Worm (Caenorhabditis elegans) whole organism, dauer: Measurements from ENCODE around the gene F15E6.3.

Source experiments
- unc-62 ChIP-seq: sonication (generic microtip); optimal IDR thresholded peaks from 2 replicates; lab custom pipeline; 2017; ENCODE audit warnings: missing biosample characterization, missing genetic modification reagents, missing genetic modification characterization

Gene F15E6.3

DNA sequence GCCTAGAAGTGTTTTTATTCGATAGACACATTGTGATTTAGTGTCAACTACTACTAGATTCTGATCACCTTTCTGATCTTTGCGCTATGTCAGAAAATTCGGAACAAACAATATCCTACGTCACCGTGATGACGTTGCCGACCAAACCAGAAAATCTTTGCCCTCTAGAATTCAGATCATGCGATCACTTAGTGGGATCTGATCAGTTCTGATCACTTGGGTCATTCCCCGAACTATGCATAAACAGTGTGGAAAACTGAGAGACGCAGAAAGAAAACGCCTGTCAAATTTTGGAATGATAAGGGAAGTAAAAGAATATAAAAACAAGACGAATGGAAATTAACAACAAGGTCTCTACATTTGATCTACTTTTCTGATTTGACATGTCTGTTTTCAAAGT is at the start of gene F15E6.3:
Gene F15E6.3 (plus strand): TSS at position 344 of the 400 bp plus-strand sequence.
- no peak for TF ChIP-seq unc-62 (GFP tag; lab: Kevin White, UChicago)

DNA sequence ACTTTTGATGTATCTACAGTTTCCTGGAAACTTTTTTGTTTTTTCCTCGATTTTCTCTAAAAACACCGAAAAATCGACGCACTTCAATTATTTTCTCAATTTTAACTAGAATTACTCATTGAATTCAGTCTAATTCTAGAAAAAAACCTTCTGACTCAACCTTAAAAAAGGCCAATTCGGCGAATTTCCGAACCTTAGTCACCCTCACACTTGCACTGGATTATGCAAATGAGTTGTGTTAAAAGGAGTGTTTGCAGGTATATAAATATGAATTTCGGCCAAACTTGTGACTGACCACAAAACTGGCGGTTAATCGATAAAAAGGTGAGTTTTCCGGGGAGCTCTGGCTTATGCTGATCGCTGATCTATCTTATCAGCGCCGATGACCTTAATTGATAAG is 48.2 kb upstream of the F15E6.3 start, which contains the start of gene ttr-20:
Gene ttr-20 (plus strand): TSS at position 301 of the 400 bp plus-strand sequence.
- TF ChIP-seq unc-62 (GFP tag; lab: Kevin White, UChicago) = no peak

DNA sequence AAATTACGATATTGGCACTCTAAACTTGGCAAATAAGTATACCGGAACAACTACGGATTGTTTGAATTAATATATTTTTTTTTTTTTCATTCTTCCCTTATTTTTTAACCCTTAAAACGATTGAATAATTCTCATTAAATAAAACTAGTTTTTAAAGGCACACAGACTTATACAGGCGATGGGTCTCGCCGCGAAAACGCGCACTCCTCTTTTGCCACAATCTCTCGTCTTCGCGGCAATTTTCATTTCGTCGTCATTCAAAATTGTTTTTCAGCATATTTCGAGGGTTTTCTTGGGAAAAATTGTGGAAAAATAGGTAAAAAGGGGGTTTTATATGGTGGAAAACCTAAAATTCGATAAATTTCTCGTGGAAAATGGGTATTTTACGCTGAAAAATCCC is 47.4 kb upstream of the F15E6.3 start:
- no peak for TF ChIP-seq unc-62 (GFP tag; lab: Kevin White, UChicago)

DNA sequence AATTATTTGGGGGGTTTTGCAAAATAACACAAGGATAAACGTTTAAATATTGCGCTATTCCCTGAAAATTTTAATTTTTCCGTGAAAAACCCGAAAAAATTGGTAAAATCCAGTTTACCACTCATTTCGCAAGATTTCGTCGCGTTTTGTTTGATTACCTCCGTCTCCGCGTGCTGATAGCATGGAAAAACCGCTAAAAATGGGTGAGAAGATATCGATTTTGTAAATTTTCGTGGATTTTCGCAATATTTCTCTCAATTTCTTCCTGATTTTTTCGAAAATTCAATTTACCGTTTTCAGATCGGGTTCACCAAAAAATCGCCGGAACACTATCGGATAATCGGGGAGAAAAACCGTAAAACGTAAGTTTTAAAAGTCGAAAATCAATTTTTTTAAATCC is 46.9 kb upstream of the F15E6.3 start, which contains the start of gene ama-1:
Gene ama-1 (plus strand): TSS at position 301 of the 400 bp plus-strand sequence.
- TF ChIP-seq unc-62 (GFP tag; lab: Kevin White, UChicago) = no peak

- no peak for TF ChIP-seq unc-62 (GFP tag; lab: Kevin White, UChicago)
Measured at ce11 chrIV:4254989-4255582, 39.6 kb upstream of the F15E6.3 start.

ce11 chrIV:4259433-4259832 is 35.3 kb upstream of the F15E6.3 start:
- TF ChIP-seq unc-62 (GFP tag; lab: Kevin White, UChicago) = no peak

DNA sequence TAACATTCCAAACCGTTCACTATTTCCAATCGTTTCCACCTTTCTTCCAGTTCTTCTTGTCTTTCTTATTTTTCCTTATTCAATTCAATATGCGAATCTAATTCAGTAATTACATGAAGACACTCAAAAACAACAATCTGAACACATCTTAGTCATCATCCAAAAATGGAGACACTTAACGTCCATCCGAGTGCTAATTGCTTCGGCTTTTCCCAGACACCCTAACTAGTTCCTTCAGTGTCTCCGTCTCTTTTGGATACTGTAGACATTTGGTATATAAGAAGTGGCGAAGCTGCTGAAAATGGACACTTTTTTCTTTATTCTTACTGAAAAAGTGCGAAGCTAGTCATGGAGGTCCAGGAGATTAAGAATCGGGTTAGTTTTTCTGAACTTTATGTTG is 31.7 kb upstream of the F15E6.3 start, which contains the start of gene col-33:
Gene col-33 (plus strand): TSS at position 301 of the 400 bp plus-strand sequence.
- no peak for TF ChIP-seq unc-62 (GFP tag; lab: Kevin White, UChicago)

ce11 chrIV:4264649-4265048 is 30.0 kb upstream of the F15E6.3 start:
- TF ChIP-seq unc-62 (GFP tag; lab: Kevin White, UChicago) = no peak

DNA sequence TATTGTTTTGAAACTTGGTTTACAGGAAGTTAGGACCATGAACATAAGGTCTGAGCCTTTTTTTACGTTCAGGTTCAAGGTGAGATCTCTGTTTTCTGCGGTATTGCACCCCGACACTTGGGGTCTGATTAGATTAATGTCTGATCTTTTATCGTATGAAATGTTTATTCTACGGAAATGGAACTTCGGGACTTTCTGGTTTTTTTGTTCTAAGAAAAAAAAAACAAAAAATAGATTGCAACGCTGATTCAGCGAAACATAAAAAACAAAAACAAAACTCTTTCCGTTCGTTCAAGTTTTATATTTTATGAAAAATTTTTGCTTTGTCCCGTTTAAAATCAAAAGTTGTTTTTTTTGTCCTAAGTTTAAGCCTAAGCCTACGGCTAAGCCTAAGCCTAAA is 29.5 kb upstream of the F15E6.3 start, which contains the start of gene F36A4.5:
Gene F36A4.5 (plus strand): TSS at position 301 of the 400 bp plus-strand sequence.
- TF ChIP-seq unc-62 (GFP tag; lab: Kevin White, UChicago) = no peak

- no peak for TF ChIP-seq unc-62 (GFP tag; lab: Kevin White, UChicago)
Measured at ce11 chrIV:4265951-4266350, 28.7 kb upstream of the F15E6.3 start.

ce11 chrIV:4267320-4267719 is 27.4 kb upstream of the F15E6.3 start, which contains the start of gene F36A4.4:
Gene F36A4.4 (plus strand): TSS chrIV:4267620.
- TF ChIP-seq unc-62 (GFP tag; lab: Kevin White, UChicago) = no peak

ce11 chrIV:4269308-4269707 is 25.4 kb upstream of the F15E6.3 start, which contains the start of gene F36A4.3:
Gene F36A4.3 (plus strand): TSS chrIV:4269608.
- no peak for TF ChIP-seq unc-62 (GFP tag; lab: Kevin White, UChicago)

- TF ChIP-seq unc-62 (GFP tag; lab: Kevin White, UChicago) = no peak
Measured at ce11 chrIV:4270925-4271324, 23.8 kb upstream of the F15E6.3 start, which contains the start of gene F36A4.2. Gene F36A4.2 (plus strand): TSS chrIV:4271225.

DNA sequence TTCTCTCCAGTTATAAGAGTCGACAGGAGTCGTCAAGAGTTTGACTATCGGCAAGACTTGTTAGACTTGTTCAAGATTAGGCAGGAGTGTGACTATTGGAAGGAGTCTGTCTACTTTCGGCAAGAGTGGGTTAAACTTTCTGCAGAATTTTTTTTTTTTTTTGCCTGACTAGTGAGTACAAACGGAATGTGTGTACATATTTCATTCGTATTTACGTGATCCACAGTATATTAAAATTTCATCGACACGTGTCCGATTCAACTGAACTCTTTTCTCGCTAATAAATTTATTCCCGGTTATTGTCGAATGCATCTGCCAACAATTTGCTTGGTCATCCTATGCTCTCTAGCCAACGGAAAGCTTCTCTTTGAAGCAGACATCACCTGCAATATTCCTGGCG is 22.5 kb upstream of the F15E6.3 start, which contains the start of gene F36A4.1:
Gene F36A4.1 (plus strand): TSS at position 301 of the 400 bp plus-strand sequence.
- no peak for TF ChIP-seq unc-62 (GFP tag; lab: Kevin White, UChicago)

- TF ChIP-seq unc-62 (GFP tag; lab: Kevin White, UChicago) = no peak
Measured at ce11 chrIV:4277694-4278093, 17.0 kb upstream of the F15E6.3 start, which contains the start of gene nhr-78. Gene nhr-78 (minus strand): TSS chrIV:4277875.

- no peak for TF ChIP-seq unc-62 (GFP tag; lab: Kevin White, UChicago)
Measured at ce11 chrIV:4284020-4284419, 10.7 kb upstream of the F15E6.3 start, which contains the start of gene F15E6.6. Gene F15E6.6 (minus strand): TSS chrIV:4284120.

DNA sequence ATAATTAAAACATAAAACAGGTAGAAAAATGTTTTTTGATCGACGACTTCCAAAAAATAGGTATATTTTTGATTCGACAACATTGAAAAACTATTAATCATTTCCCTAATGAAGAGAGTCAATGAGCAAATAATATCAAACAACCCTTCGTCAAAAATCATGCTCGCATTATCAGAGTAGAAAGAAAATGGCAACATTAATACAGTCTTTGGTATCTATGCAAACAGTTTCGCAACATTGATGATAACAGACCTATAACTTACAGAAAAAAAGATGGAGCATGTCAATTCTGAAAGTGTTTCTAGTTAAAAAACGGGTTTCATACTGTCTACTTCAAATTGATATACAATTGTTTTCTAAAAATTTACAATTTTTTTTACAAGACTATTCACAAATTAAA is 9.7 kb upstream of the F15E6.3 start:
- TF ChIP-seq unc-62 (GFP tag; lab: Kevin White, UChicago) = no peak
